Worm (Caenorhabditis elegans) whole organism, mixed stage, embryonic: ENCODE data around the gene gbf-1.

Experiments
- ceh-39 ChIP-seq: fragments of 150-350 bp; optimal IDR thresholded peaks from 2 replicates; lab custom pipeline; 2014; ENCODE audit warnings: missing biosample characterization, missing genetic modification characterization
- hlh-1 ChIP-seq: fragments of 150-350 bp; optimal IDR thresholded peaks from 2 replicates; lab custom pipeline; 2014; ENCODE audit warnings: missing biosample characterization, missing genetic modification reagents, missing genetic modification characterization
- lin-13 ChIP-seq: fragments of 150-350 bp; optimal IDR thresholded peaks from 2 replicates; lab custom pipeline; 2014; ENCODE audit warnings: missing biosample characterization, missing genetic modification characterization
- mep-1 ChIP-seq: fragments of 150-350 bp; optimal IDR thresholded peaks from 2 replicates; lab custom pipeline; 2017; ENCODE audit warnings: missing biosample characterization, missing genetic modification reagents, missing genetic modification characterization, inconsistent platforms
- nhr-12 ChIP-seq: fragments of 150-350 bp; optimal IDR thresholded peaks from 2 replicates; lab custom pipeline; 2014; ENCODE audit warnings: missing biosample characterization, missing genetic modification characterization
- nhr-76 ChIP-seq: sonication (generic microtip); optimal IDR thresholded peaks from 2 replicates; lab custom pipeline; 2017; ENCODE audit warnings: missing biosample characterization, missing genetic modification characterization

- TF ChIP-seq hlh-1 (tag; lab: Kevin White, UChicago) (no peak), nhr-12 (no peak), lin-13 (tag; lab: Kevin White, UChicago) (no peak), mep-1 (tag; lab: Kevin White, UChicago) (no peak), ceh-39 (no peak), nhr-76 (tag; lab: Kevin White, UChicago) (no peak)
Observed at ce11 chrIII:11706665-11707064, 66.8 kb downstream of the gbf-1 start, which contains the start of gene col-96.
